Worm (Caenorhabditis elegans): ENCODE measurements around the gene B0198.2.

ce11 chrX:12022496-12022895 lies 3.0 kb upstream of the B0198.2 start:
- TF ChIP-seq him-1 (tag; optimal IDR thresholded peaks at IDR 0.05) (no peak), dao-5 (tag; optimal IDR thresholded peaks at IDR 0.05) (no peak)
